Worm (Caenorhabditis elegans): ENCODE results near the gene eif-3.G.

The eif-3.G gene

DNA sequence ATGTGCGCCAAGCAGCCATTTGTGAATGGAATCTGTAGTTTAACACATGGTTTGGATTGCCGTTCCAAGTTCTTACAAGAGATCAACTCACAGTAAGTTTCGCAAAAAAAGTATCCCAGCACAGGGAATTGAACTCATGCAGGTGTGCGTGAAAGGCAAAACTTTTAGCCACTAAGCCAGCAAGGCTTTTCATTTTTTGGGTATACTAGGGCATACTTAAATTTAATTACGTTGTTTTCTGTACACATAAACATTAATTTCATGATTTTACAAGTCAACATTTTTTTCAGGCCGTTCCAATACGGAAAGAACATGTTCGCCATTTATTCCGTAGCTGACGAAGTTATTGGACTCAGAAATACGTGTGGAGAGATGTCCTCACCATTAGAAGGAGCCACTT, 1.0 kb upstream of the eif-3.G start:
- no peak for TF ChIP-seq snpc-4 (tag; optimal IDR thresholded peaks at IDR 0.05)
- TF ChIP-seq mab-5 (tag; optimal IDR thresholded peaks at IDR 0.05), result no peak
- TF ChIP-seq tbx-8 (GFP tag; optimal IDR thresholded peaks at IDR 0.05), result no peak
- no peak for TF ChIP-seq blmp-1 (tag; optimal IDR thresholded peaks at IDR 0.05)
- TF ChIP-seq nhr-12 (tag; optimal IDR thresholded peaks at IDR 0.05), result no peak
- TF ChIP-seq hlh-1 (tag; optimal IDR thresholded peaks at IDR 0.05), result no peak
- TF ChIP-seq zip-8 (tag; optimal IDR thresholded peaks at IDR 0.05), result no peak
- no peak for TF ChIP-seq elt-3 (tag; optimal IDR thresholded peaks at IDR 0.05)
- no peak for TF ChIP-seq lin-13 (tag; optimal IDR thresholded peaks at IDR 0.05)
- no peak for TF ChIP-seq nhr-28 (tag; optimal IDR thresholded peaks at IDR 0.05)
- no peak for TF ChIP-seq ceh-43 (GFP tag; optimal IDR thresholded peaks at IDR 0.05)
- TF ChIP-seq drap-1 (GFP tag; optimal IDR thresholded peaks at IDR 0.05), result no peak
- TF ChIP-seq nhr-2 (tag; optimal IDR thresholded peaks at IDR 0.05), result no peak
- TF ChIP-seq sem-2 (GFP tag; optimal IDR thresholded peaks at IDR 0.05), result no peak
- no peak for TF ChIP-seq M03D4.4 (tag; optimal IDR thresholded peaks at IDR 0.05)
- TF ChIP-seq sptf-1 (tag; optimal IDR thresholded peaks at IDR 0.05), result no peak
- no peak for TF ChIP-seq mep-1 (tag; optimal IDR thresholded peaks at IDR 0.05)

DNA sequence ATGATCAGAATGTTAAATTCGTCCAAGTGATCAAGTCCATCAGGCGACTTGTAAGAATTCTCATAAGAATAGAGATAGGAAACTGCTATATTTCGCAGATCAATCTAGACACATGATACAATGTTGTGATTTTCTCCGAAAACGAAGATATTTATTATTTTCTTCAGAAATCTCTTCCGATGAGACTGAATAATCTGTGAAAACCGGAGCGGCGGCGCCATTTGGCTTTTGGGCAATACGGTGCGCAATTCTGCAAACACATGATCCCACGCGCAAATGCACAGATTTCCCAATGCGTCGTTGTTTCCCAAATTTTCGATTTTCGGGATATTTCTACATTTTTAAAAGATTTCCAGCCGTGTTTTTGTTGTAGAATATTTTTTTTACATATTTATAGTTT, 391 bp upstream of the eif-3.G start:
- TF ChIP-seq ces-1 (GFP tag; optimal IDR thresholded peaks at IDR 0.05) (peak; percentile 4), elt-3 (tag; optimal IDR thresholded peaks at IDR 0.05) (no peak), mep-1 (tag; optimal IDR thresholded peaks at IDR 0.05) (peak; percentile 73), sem-2 (GFP tag; optimal IDR thresholded peaks at IDR 0.05) (no peak), flh-1 (GFP tag; optimal IDR thresholded peaks at IDR 0.05) (no peak), lsy-2 (tag; optimal IDR thresholded peaks at IDR 0.05) (peak; percentile 92), mab-5 (tag; optimal IDR thresholded peaks at IDR 0.05) (no peak), tbx-8 (GFP tag; optimal IDR thresholded peaks at IDR 0.05) (no peak), snpc-4 (tag; optimal IDR thresholded peaks at IDR 0.05) (no peak), ham-2 (GFP tag; optimal IDR thresholded peaks at IDR 0.05) (peak; percentile 33), bed-3 (GFP tag; optimal IDR thresholded peaks at IDR 0.05) (no peak), sptf-1 (tag; optimal IDR thresholded peaks at IDR 0.05) (no peak), nhr-237 (tag; optimal IDR thresholded peaks at IDR 0.05) (peak; percentile 47), lin-13 (tag; optimal IDR thresholded peaks at IDR 0.05) (peak; percentile 34), hlh-1 (tag; optimal IDR thresholded peaks at IDR 0.05) (peak; percentile 3), unc-120 (tag; optimal IDR thresholded peaks at IDR 0.05; ENCODE audit: poor library complexity, severe bottlenecking) (peak; percentile 78), nhr-2 (tag; optimal IDR thresholded peaks at IDR 0.05) (no peak), lin-32 (GFP tag; optimal IDR thresholded peaks at IDR 0.05) (peak; percentile 17), ceh-39 (tag; optimal IDR thresholded peaks at IDR 0.05) (no peak)

DNA sequence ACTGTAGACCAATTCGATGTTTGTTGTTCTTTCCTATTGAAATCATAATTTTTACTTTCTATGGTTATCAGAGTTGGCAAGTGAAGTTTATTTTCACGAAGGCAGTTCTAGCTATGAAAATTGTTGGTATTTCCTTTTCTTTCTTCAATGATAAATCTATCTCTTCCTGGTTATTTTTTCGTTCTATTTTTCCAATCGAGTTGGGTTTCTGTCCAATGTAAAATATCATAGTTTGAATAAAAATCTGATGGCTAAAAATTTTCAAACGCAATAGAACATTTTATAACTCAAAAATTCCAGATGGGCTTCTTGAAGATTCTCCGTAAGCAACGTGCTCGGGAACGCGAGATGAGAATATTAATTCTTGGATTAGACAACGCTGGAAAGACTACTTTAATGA, 1.4 kb downstream of the eif-3.G start, which contains the start of gene evl-20:
evl-20 (plus strand) TSS at position 301 of the 400 bp plus-strand sequence.
- TF ChIP-seq ceh-39 (tag; optimal IDR thresholded peaks at IDR 0.05), result no peak
- TF ChIP-seq unc-39 (tag; optimal IDR thresholded peaks at IDR 0.05), result no peak
- TF ChIP-seq lin-13 (tag; optimal IDR thresholded peaks at IDR 0.05), result no peak
- no peak for TF ChIP-seq zip-8 (tag; optimal IDR thresholded peaks at IDR 0.05)

- TF ChIP-seq mab-5 (tag; optimal IDR thresholded peaks at IDR 0.05) (no peak), nhr-28 (tag; optimal IDR thresholded peaks at IDR 0.05) (no peak), nhr-76 (tag; optimal IDR thresholded peaks at IDR 0.05) (no peak), ceh-43 (GFP tag; optimal IDR thresholded peaks at IDR 0.05) (no peak), sem-2 (GFP tag; optimal IDR thresholded peaks at IDR 0.05) (no peak), mep-1 (tag; optimal IDR thresholded peaks at IDR 0.05) (no peak), unc-39 (tag; optimal IDR thresholded peaks at IDR 0.05) (no peak), snpc-4 (tag; optimal IDR thresholded peaks at IDR 0.05) (no peak), sptf-1 (tag; optimal IDR thresholded peaks at IDR 0.05) (no peak), lin-13 (tag; optimal IDR thresholded peaks at IDR 0.05) (no peak), elt-1 (tag; optimal IDR thresholded peaks at IDR 0.05; ENCODE audit: borderline replicate concordance, insufficient read depth) (no peak)
Observed at ce11 chrII:8446731-8447130, 4.2 kb downstream of the eif-3.G start, which contains the start of gene cut-3. Gene cut-3 (minus strand): TSS chrII:8446831.

DNA sequence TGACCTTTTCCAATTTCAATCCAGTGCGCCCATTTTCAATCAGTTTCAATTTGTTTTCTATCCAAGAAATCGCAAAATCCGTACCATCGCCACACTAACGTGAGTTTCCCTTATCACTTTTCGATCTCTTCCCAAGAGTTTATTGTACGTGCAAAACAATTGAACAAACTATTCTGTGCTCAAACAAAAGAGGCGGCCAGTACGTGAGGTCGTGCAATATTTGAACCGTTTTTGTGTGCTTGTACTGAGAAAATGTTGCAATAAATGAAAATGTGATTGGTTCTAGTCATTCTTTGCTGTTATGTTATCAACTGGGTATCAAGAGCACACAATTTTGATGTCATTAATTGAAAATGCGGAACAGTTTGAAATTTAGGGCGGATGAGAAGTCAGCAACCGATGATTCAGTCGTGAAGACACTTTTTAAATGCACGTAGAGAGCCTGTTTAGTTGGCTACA, 7.1 kb downstream of the eif-3.G start, which contains the start of gene F22B5.4:
F22B5.4 (plus strand) TSS at position 51 of the 459 bp plus-strand sequence.
- TF ChIP-seq sem-2 (GFP tag; optimal IDR thresholded peaks at IDR 0.05) (no peak), snpc-4 (tag; optimal IDR thresholded peaks at IDR 0.05) (no peak), unc-120 (tag; optimal IDR thresholded peaks at IDR 0.05; ENCODE audit: poor library complexity, severe bottlenecking) (no peak), sptf-1 (tag; optimal IDR thresholded peaks at IDR 0.05) (no peak), mep-1 (tag; optimal IDR thresholded peaks at IDR 0.05) (no peak), unc-62 (GFP tag; optimal IDR thresholded peaks at IDR 0.05) (no peak)

Measured in whole organism, mixed stage, embryonic.